Worm (Caenorhabditis elegans) whole organism, L2 larva: Measurements from ENCODE around the gene czw-1.

Experiments used
- C34F6.9 ChIP-seq: fragments of 150-350 bp; optimal IDR thresholded peaks from 2 replicates; lab custom pipeline; 2014; ENCODE audit warnings: missing biosample characterization, missing genetic modification characterization
- R02D3.7 ChIP-seq: fragments of 150-350 bp; optimal IDR thresholded peaks from 2 replicates; lab custom pipeline; 2014; ENCODE audit warnings: missing biosample characterization, missing genetic modification characterization
- ZK546.5 ChIP-seq: sonication (generic microtip); optimal IDR thresholded peaks from 2 replicates; lab custom pipeline; 2017; ENCODE audit warnings: missing biosample characterization, missing genetic modification characterization
- alr-1 ChIP-seq: fragments of 150-350 bp; optimal IDR thresholded peaks from 2 replicates; lab custom pipeline; 2014; ENCODE audit warnings: missing biosample characterization, missing genetic modification characterization
- aly-2 ChIP-seq: fragments of 150-350 bp; optimal IDR thresholded peaks from 2 replicates; lab custom pipeline; 2014; ENCODE audit warnings: missing biosample characterization, missing genetic modification characterization
- crh-2 ChIP-seq: sonication (generic microtip); optimal IDR thresholded peaks from 2 replicates; lab custom pipeline; 2017; ENCODE audit warnings: missing biosample characterization, missing genetic modification characterization
- dmd-4 ChIP-seq: sonication (generic microtip); optimal IDR thresholded peaks from 2 replicates; lab custom pipeline; 2017; ENCODE audit warnings: missing biosample characterization, missing genetic modification characterization
- fos-1 ChIP-seq: fragments of 150-350 bp; optimal IDR thresholded peaks from 2 replicates; lab custom pipeline; 2014; ENCODE audit warnings: missing biosample characterization, missing genetic modification characterization
- lin-11 ChIP-seq: fragments of 150-350 bp; sonication (generic microtip); optimal IDR thresholded peaks from 2 replicates; lab custom pipeline; 2014; ENCODE audit warnings: missing biosample characterization, missing genetic modification characterization, inconsistent platforms, mixed read lengths
- lin-13 ChIP-seq: fragments of 150-350 bp; optimal IDR thresholded peaks from 2 replicates; lab custom pipeline; 2014; ENCODE audit warnings: missing biosample characterization, missing genetic modification reagents, missing genetic modification characterization
- lsy-2 ChIP-seq, 2 experiments: fragments of 150-350 bp in 1 of 2; sonication (generic microtip) in 1 of 2; optimal IDR thresholded peaks; 2 replicates each; lab custom pipeline; 2014 to 2017; ENCODE audit warnings: missing biosample characterization in 2 of 2, missing genetic modification characterization in 2 of 2
- mab-5 ChIP-seq: fragments of 150-350 bp; optimal IDR thresholded peaks from 2 replicates; lab custom pipeline; 2014; ENCODE audit warnings: missing biosample characterization, missing genetic modification characterization
- nhr-10 ChIP-seq: sonication (generic microtip); optimal IDR thresholded peaks from 2 replicates; lab custom pipeline; 2017; ENCODE audit warnings: missing biosample characterization, missing genetic modification characterization
- nhr-11 ChIP-seq: fragments of 150-350 bp; optimal IDR thresholded peaks from 2 replicates; lab custom pipeline; 2014; ENCODE audit warnings: missing biosample characterization, missing genetic modification characterization
- nhr-12 ChIP-seq: fragments of 150-350 bp; optimal IDR thresholded peaks from 2 replicates; lab custom pipeline; 2014; ENCODE audit warnings: missing biosample characterization, missing genetic modification characterization
- nhr-129 ChIP-seq: fragments of 150-350 bp; optimal IDR thresholded peaks from 2 replicates; lab custom pipeline; 2014; ENCODE audit warnings: missing biosample characterization, missing genetic modification characterization
- nhr-23 ChIP-seq: fragments of 150-350 bp; optimal IDR thresholded peaks from 2 replicates; lab custom pipeline; 2014; ENCODE audit warnings: missing biosample characterization, missing genetic modification reagents, missing genetic modification characterization
- nhr-77 ChIP-seq: fragments of 150-350 bp; optimal IDR thresholded peaks from 2 replicates; lab custom pipeline; 2014; ENCODE audit warnings: missing biosample characterization, missing genetic modification characterization
- sem-4 ChIP-seq: fragments of 150-350 bp; optimal IDR thresholded peaks from 2 replicates; lab custom pipeline; 2014; ENCODE audit warnings: missing biosample characterization, missing genetic modification reagents, missing genetic modification characterization
- sma-9 ChIP-seq, 2 experiments: fragments of 150-350 bp in 1 of 2; sonication (generic microtip) in 1 of 2; optimal IDR thresholded peaks; 2 replicates each; lab custom pipeline; 2014 to 2016; ENCODE audit warnings: missing genetic modification characterization in 2 of 2, mild to moderate bottlenecking in 1 of 2, missing biosample characterization in 1 of 2, missing compliant biosample characterization in 1 of 2, missing genetic modification reagents in 1 of 2, moderate library complexity in 1 of 2
- unc-39 ChIP-seq: fragments of 150-350 bp; optimal IDR thresholded peaks from 2 replicates; lab custom pipeline; 2014; ENCODE audit warnings: missing biosample characterization, missing genetic modification characterization
- unc-55 ChIP-seq: fragments of 150-350 bp; sonication (generic microtip); optimal IDR thresholded peaks from 3 replicates; lab custom pipeline; 2014; ENCODE audit warnings: missing biosample characterization, missing genetic modification reagents, missing genetic modification characterization
- ztf-11 ChIP-seq: sonication (generic microtip); optimal IDR thresholded peaks from 2 replicates; lab custom pipeline; 2017; ENCODE audit warnings: missing biosample characterization, missing genetic modification characterization

The czw-1 gene

ce11 chrIV:7898489-7898888 lies 48.1 kb downstream of the czw-1 start:
- TF ChIP-seq crh-2 (peak; percentile 38), fos-1 (peak; percentile 89), ztf-11 (tag; lab: Kevin White, UChicago) (no peak)

- TF ChIP-seq sem-4 (tag; lab: Kevin White, UChicago) (no peak), unc-39 (no peak), crh-2 (no peak), alr-1 (no peak), aly-2 (tag; lab: Kevin White, UChicago) (no peak), nhr-23 (tag; lab: Kevin White, UChicago) (no peak), nhr-77 (tag; lab: Kevin White, UChicago) (no peak), C34F6.9 (no peak)
These were observed 48.7 kb downstream of the czw-1 start for ce11 chrIV:7897953-7898352.

DNA sequence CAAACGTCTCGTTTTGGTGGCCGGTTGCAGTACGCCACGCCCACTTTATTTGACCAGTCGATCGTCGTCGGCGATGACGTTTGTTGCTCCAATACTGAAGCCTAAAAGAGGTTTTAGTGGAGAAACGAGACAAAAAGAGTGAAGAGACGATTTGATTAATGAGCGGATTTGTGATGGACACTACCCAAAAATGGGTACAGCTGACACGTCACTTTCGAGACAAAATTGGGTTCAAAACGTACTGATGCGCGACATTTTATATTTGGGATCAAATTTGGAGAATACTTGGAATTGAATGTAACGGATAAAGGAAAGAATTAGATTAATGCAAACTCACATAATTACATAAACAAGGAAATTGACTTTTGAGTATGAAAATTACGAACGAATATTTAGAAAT lies 49.2 kb downstream of the czw-1 start, which contains the start of gene ilys-4:
ilys-4 (minus strand) TSS at position 101 of the 400 bp plus-strand sequence.
- TF ChIP-seq lin-13 (GFP tag; lab: Kevin White, UChicago) (no peak), R02D3.7 (tag; lab: Kevin White, UChicago) (no peak), nhr-10 (no peak), dmd-4 (no peak), ZK546.5 (no peak), crh-2 (peak; percentile 18), lin-11 (tag; lab: Kevin White, UChicago) (no peak), sem-4 (tag; lab: Kevin White, UChicago) (no peak), nhr-129 (tag; lab: Kevin White, UChicago) (no peak), mab-5 (tag; lab: Kevin White, UChicago) (peak; percentile 11), lsy-2 (tag; optimal IDR thresholded peaks at IDR 0.05; lab: Kevin White, UChicago) (peak in 1 of 2 experiments; percentile 5), nhr-12 (tag; lab: Kevin White, UChicago) (no peak), fos-1 (no peak), sma-9 (GFP tag; optimal IDR thresholded peaks at IDR 0.05; lab: Kevin White, UChicago) (no peak), sma-9 (tag; optimal IDR thresholded peaks at IDR 0.05; lab: Kevin White, UChicago) (no peak), unc-55 (GFP tag; lab: Kevin White, UChicago) (peak; percentile 37), nhr-11 (tag; lab: Kevin White, UChicago) (no peak)
